Worm (Caenorhabditis elegans): ENCODE measurements around the gene R10E12.2.

R10E12.2 gene

DNA sequence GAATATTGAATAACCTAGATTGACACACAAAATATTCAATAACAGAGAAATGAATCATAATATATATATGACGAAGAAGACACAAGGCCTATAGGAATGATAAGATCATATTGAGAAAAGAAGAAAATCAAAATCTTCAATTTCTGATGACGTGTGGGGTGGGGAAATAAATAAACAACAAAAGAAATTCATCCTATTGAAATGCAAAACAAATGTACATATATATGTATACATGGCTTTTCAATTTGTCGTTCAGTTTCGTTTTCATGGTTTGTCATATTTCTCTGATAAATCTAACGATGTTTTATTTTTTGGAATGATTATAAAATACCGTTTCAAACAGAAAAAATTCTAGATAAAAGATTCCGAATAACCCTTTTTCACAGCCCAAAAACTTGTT is 47.0 kb downstream of the R10E12.2 start, which contains the start of gene ttr-3:
ttr-3 (minus strand) TSS at position 101 of the 400 bp plus-strand sequence.
- no peak for TF ChIP-seq ztf-23 (GFP tag; IDR thresholded peaks at IDR 0.05)
- TF ChIP-seq tab-1 (GFP tag; IDR thresholded peaks at IDR 0.05), result no peak
- TF ChIP-seq ztf-29 (GFP tag; IDR thresholded peaks at IDR 0.05), result no peak
- no peak for TF ChIP-seq klf-2 (GFP tag; conservative IDR thresholded peaks at IDR 0.05)
- no peak for TF ChIP-seq med-1 (GFP tag; optimal IDR thresholded peaks at IDR 0.05; ENCODE audit: insufficient read depth)
- no peak for TF ChIP-seq T22C8.4 (GFP tag; IDR thresholded peaks at IDR 0.05)

- TF ChIP-seq cog-1 (tag; optimal IDR thresholded peaks at IDR 0.05) (no peak), ztf-23 (GFP tag; IDR thresholded peaks at IDR 0.05) (no peak), flt-1 (GFP tag; IDR thresholded peaks at IDR 0.05) (no peak), tab-1 (GFP tag; IDR thresholded peaks at IDR 0.05) (no peak), med-1 (GFP tag; optimal IDR thresholded peaks at IDR 0.05; ENCODE audit: insufficient read depth) (no peak), ztf-29 (GFP tag; IDR thresholded peaks at IDR 0.05) (no peak)
Observed at ce11 chrIII:9922874-9923273, 50.8 kb downstream of the R10E12.2 start, which contains the start of gene cbp-2. cbp-2 (plus strand) TSS chrIII:9923174.

- TF ChIP-seq flt-1 (GFP tag; IDR thresholded peaks at IDR 0.05) (no peak), T22C8.4 (GFP tag; IDR thresholded peaks at IDR 0.05) (no peak), med-1 (GFP tag; optimal IDR thresholded peaks at IDR 0.05; ENCODE audit: insufficient read depth) (no peak), klf-2 (GFP tag; conservative IDR thresholded peaks at IDR 0.05) (no peak), ztf-29 (GFP tag; IDR thresholded peaks at IDR 0.05) (no peak), cog-1 (tag; optimal IDR thresholded peaks at IDR 0.05) (no peak), ref-1 (GFP tag; conservative IDR thresholded peaks at IDR 0.05) (no peak), tab-1 (GFP tag; IDR thresholded peaks at IDR 0.05) (no peak), ztf-23 (GFP tag; IDR thresholded peaks at IDR 0.05) (no peak)
Observed at ce11 chrIII:9922310-9922709, 51.4 kb downstream of the R10E12.2 start.

DNA sequence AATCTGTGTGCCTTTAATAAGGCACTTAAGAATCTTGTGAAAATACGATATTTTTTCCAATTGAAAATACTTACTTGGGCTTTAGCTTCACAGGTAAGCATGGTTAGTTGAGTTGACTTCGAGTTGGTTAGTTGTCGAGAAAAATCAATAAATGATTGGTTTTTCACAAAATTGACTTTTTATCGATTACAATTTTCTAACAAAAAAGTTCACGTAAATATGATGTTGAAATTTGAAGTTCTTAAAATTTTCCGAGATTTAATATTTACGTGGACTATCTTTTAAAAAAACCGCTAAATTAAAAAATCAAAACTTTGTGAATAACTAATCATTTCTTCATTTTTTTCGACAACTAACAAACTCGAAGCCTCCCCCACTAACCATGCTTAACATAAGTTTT is 52.9 kb downstream of the R10E12.2 start, which contains the start of gene F40F12.3:
F40F12.3 (minus strand) TSS at position 101 of the 400 bp plus-strand sequence.
- TF ChIP-seq med-1 (GFP tag; optimal IDR thresholded peaks at IDR 0.05; ENCODE audit: insufficient read depth) (no peak), klf-2 (GFP tag; conservative IDR thresholded peaks at IDR 0.05) (no peak), tab-1 (GFP tag; IDR thresholded peaks at IDR 0.05) (no peak), T22C8.4 (GFP tag; IDR thresholded peaks at IDR 0.05) (no peak), ztf-29 (GFP tag; IDR thresholded peaks at IDR 0.05) (no peak), ref-1 (GFP tag; conservative IDR thresholded peaks at IDR 0.05) (no peak), ztf-23 (GFP tag; IDR thresholded peaks at IDR 0.05) (no peak), cog-1 (tag; optimal IDR thresholded peaks at IDR 0.05) (no peak)

ce11 chrIII:9913722-9914121 is 59.9 kb downstream of the R10E12.2 start, which contains the start of gene cbp-3:
cbp-3 (plus strand) TSS chrIII:9913993.
- no peak for TF ChIP-seq med-1 (GFP tag; optimal IDR thresholded peaks at IDR 0.05; ENCODE audit: insufficient read depth)
- TF ChIP-seq cog-1 (tag; optimal IDR thresholded peaks at IDR 0.05), result no peak
- no peak for TF ChIP-seq T22C8.4 (GFP tag; IDR thresholded peaks at IDR 0.05)
